Worm (Caenorhabditis elegans) whole organism, mixed stage, embryonic: ENCODE measurements around the gene kin-24.

Source experiments
- elt-1 ChIP-seq: sonication (generic microtip); optimal IDR thresholded peaks from 2 replicates; lab custom pipeline; 2017; ENCODE audit warnings: missing genetic modification characterization, mild to moderate bottlenecking, missing compliant biosample characterization, antibody characterized with exemption, moderate library complexity, borderline replicate concordance; ENCODE audit not compliant: insufficient read depth
- ham-2 ChIP-seq: fragments of 200-800 bp; sonication (Bioruptor generic); optimal IDR thresholded peaks from 2 replicates; lab custom pipeline; 2018; ENCODE audit warnings: mild to moderate bottlenecking, missing genetic modification characterization, missing compliant biosample characterization
- nhr-28 ChIP-seq: fragments of 150-350 bp; optimal IDR thresholded peaks from 2 replicates; lab custom pipeline; 2014; ENCODE audit warnings: missing biosample characterization, missing genetic modification characterization
- zip-8 ChIP-seq: fragments of 150-350 bp; optimal IDR thresholded peaks from 2 replicates; lab custom pipeline; 2014; ENCODE audit warnings: missing biosample characterization, missing genetic modification characterization

DNA sequence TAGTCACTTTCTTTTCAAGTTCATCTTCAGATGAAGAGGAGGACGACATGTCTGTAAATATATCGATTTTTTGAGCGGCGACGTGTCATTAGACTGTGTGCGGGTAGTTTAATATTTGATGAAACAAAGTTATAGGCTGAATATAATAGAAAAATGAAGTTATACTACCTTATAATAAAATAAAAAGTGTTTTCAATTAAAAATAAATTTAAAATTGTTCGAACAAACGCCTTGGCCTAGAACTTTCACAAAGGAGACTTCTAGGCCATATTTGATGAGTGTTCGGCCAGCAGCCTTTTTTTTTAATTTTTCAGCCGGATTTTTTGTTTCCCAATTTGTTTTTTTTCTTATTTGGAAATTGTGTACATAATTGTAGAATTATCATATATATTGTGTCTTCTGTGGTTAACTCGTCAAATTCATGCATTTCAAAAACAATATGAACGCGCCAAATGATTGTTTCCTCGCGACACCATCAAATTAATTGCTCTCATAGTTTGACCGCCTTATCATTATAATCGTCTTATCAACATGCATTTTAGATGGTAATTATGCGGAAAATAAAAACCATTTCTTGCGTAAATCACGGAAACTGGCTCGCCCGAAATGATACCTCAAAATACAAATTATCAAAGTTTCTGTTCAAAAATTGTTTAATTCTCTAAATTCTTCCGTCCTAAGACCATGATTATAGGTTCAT is 43.4 kb downstream of the kin-24 start, which contains the start of gene T13F2.2:
- TF ChIP-seq elt-1 (tag; lab: Kevin White, UChicago) = no peak
- no peak for TF ChIP-seq ham-2 (GFP tag; lab: Kevin White, UChicago)
- TF ChIP-seq zip-8 (tag; lab: Kevin White, UChicago) = no peak
- no peak for TF ChIP-seq nhr-28 (tag; lab: Kevin White, UChicago)
